Worm (Caenorhabditis elegans): Measurements from ENCODE around the gene ceh-24.

Gene ceh-24

DNA sequence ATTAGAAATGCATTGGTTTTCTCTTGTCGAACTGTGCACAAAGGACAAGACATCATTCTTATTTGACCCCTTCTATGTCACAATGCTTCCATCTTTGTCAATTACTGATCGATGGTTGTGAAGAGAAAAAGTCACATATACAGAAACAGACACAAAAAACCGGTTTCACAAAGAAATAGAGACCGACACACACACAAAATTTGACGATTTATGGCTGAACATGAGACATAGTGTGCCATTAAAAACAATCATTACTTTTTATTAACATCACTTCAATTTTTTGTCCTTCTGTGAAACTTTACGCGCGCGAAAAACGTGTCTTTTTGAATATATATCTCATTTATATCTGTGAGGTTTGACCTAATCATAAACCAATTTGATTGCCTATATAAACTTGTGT lies 22.5 kb upstream of the ceh-24 start:
- TF ChIP-seq W03F9.2 (tag; optimal IDR thresholded peaks at IDR 0.05), result no peak
- TF ChIP-seq him-1 (tag; optimal IDR thresholded peaks at IDR 0.05), result no peak
- TF ChIP-seq dao-5 (tag; optimal IDR thresholded peaks at IDR 0.05), result no peak

DNA sequence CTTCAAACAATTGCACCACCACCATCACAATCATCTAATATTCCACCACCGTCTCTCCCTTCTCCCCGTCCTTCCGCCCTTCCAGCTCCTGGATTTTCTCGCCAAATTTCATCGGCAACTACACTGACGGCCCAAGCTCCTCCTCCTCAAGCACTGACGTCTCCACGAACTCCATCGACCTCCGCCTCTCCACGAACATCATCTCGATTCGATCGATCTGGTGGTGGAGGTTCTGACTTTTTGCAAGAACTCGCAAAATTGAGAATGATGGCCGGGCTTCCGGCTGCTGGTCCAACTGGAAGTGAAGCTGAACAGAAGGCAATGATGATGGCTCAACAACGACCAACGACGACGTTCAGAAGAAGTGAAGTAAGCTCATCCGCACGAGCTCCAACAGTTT lies 19.0 kb upstream of the ceh-24 start:
- no peak for TF ChIP-seq W03F9.2 (tag; optimal IDR thresholded peaks at IDR 0.05)
- TF ChIP-seq him-1 (tag; optimal IDR thresholded peaks at IDR 0.05), result no peak
- TF ChIP-seq dao-5 (tag; optimal IDR thresholded peaks at IDR 0.05), result no peak

DNA sequence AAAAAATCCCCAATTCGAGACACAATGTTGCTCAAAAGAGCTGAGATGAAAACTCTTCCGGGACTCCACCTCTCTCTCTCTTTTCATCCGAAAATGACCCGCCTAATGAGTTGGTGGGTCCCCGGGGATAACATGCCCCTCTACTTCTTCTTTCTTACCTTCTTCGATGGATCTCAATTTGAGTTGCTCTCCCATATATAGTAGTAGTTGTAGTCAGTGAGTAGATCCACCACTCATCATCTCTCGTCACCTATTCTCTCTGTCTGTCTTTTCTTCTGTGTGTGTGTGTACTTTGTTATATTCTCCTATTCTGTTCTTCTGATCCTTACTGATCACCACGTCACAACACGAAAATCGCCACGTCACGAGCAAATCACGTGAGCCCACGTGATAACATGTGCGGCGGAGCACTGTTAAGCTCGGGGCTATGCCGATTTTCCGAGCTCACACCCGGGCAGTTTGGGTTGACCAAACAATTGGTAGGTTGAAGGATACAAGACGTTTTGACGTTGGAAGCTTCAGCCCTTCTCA lies 16.7 kb upstream of the ceh-24 start, which contains the start of gene twk-32:
TSS of gene twk-32 (plus strand) at position 396 of the 531 bp plus-strand sequence.
- no peak for TF ChIP-seq him-1 (tag; optimal IDR thresholded peaks at IDR 0.05)
- TF ChIP-seq dao-5 (tag; optimal IDR thresholded peaks at IDR 0.05), result no peak
- TF ChIP-seq W03F9.2 (tag; optimal IDR thresholded peaks at IDR 0.05), result no peak

DNA sequence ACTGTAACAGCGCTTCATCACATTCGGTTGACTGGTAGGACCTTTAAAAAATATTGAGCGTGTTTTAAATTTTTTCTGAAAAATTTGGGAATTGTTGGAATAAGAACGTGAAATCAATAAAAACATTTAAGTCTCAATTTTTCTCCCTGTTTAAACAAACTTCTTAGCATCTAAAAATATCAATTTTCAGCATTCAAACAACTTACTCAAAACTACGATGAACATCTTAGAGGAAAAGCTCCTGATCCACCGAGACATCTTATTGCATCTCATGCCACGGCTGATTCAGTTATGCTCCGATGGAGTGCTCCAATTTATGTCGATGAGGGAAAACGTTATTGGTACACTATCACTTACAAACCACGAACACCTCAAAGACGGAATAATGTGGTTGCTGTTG lies 13.8 kb upstream of the ceh-24 start:
- TF ChIP-seq W03F9.2 (tag; optimal IDR thresholded peaks at IDR 0.05) (no peak), dao-5 (tag; optimal IDR thresholded peaks at IDR 0.05) (no peak), him-1 (tag; optimal IDR thresholded peaks at IDR 0.05) (no peak)

DNA sequence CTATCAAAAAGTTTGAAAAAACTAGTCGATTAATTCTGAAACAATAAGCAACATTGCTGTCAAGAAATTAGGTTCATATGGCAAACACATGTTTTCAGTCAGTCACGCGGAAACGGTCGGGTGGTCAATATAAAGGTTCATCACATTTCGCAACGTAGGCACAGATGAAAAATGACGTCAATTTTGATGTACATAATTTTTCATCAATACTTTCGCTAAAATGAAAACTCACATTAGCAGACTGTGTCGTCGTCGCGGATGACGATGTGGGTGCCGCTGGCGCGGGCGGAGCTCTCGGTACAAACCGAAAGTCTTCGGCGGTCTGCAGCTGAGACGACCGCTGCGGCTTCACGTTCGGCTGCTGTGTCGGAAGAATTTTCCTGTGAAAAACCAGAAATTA lies 9.1 kb upstream of the ceh-24 start, which contains the start of gene swan-2:
TSS of gene swan-2 (minus strand) at position 380 of the 400 bp plus-strand sequence.
- no peak for TF ChIP-seq W03F9.2 (tag; optimal IDR thresholded peaks at IDR 0.05)
- no peak for TF ChIP-seq him-1 (tag; optimal IDR thresholded peaks at IDR 0.05)
- no peak for TF ChIP-seq dao-5 (tag; optimal IDR thresholded peaks at IDR 0.05)

DNA sequence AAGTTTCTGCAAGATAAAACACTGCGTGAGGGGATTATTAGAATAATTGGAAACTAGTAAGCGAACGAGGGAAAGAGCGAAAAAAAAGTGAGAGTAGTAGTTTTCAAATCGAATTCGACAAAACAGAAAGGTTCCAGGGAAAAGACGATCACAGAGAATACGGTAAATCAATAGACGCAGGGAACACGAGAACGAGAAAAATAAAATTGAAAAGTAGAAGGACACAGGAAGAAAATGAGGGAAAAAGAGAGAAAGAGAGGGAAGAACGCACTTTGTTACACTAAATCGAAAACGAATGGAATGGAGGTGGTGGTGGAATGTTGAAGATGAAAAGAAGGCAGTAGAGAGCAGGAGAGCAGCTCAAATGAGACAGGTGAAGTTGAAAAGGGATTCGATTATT lies 5.8 kb upstream of the ceh-24 start, which contains the start of gene swan-1:
TSS of gene swan-1 (minus strand) at position 6 of the 400 bp plus-strand sequence.
- TF ChIP-seq dao-5 (tag; optimal IDR thresholded peaks at IDR 0.05) (no peak), him-1 (tag; optimal IDR thresholded peaks at IDR 0.05) (no peak), W03F9.2 (tag; optimal IDR thresholded peaks at IDR 0.05) (no peak)

DNA sequence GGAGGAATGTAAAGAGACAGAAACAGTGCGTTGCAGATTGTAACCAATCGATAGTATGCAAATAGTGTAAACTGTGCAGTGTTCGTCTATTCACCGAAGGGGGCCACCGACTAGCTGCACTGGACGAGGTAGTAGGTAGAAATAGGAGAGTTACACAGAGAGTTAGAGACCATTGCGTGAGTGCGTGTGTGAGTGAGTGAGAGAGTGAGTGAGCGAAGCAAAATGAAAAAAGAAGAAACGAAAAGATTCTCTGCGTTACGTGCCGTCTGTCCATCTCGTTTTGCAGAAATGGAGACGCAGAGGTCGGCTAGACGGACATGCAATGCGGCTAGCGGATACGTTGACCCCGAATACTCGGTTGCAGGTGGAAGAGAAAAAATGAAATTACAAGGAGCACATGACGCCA lies 4.6 kb upstream of the ceh-24 start:
- TF ChIP-seq him-1 (tag; optimal IDR thresholded peaks at IDR 0.05) (no peak), dao-5 (tag; optimal IDR thresholded peaks at IDR 0.05) (no peak), W03F9.2 (tag; optimal IDR thresholded peaks at IDR 0.05) (no peak)

DNA sequence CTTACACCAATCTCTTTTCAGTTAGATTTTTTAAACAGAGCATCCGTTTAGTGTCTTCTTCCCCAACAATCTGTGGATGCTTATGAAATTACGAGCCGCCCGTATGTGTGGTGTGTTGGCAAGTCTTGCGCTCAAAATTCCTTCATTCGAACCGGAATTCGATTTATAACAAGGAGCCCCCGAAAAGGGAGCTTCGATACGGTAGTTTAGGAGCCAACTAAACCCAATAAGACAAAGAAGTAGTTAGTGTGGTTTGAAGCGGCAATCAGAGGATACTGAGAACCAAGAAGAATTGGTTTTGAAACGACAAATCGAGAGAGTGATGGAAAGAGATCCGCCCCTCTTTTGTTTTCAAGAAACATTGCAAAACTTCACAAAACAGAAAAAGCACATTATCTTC lies 701 bp upstream of the ceh-24 start:
- TF ChIP-seq dao-5 (tag; optimal IDR thresholded peaks at IDR 0.05), result no peak
- TF ChIP-seq W03F9.2 (tag; optimal IDR thresholded peaks at IDR 0.05), result no peak
- TF ChIP-seq him-1 (tag; optimal IDR thresholded peaks at IDR 0.05), result no peak

DNA sequence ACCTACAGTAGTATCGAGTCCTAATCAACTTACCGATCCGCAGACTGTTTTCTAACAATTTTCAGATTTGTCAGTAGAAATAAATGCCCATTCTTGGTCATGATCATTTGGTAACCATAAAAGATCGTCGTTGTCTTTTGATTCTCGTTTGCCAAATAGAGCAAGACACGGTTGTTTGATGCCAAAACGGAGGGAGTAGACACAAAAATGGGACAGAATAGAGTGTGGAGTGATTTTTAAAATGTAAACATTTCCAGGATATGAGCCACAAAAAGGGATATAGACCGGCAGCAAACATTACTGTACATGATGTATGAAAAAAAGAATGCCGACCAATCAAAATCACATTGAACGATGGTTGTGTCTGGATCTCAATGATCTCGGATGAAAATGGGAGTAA lies 3.8 kb downstream of the ceh-24 start, which contains the start of gene F55B12.2:
TSS of gene F55B12.2 (minus strand) at position 101 of the 400 bp plus-strand sequence.
- TF ChIP-seq him-1 (tag; optimal IDR thresholded peaks at IDR 0.05) (no peak), dao-5 (tag; optimal IDR thresholded peaks at IDR 0.05) (no peak), W03F9.2 (tag; optimal IDR thresholded peaks at IDR 0.05) (no peak)

DNA sequence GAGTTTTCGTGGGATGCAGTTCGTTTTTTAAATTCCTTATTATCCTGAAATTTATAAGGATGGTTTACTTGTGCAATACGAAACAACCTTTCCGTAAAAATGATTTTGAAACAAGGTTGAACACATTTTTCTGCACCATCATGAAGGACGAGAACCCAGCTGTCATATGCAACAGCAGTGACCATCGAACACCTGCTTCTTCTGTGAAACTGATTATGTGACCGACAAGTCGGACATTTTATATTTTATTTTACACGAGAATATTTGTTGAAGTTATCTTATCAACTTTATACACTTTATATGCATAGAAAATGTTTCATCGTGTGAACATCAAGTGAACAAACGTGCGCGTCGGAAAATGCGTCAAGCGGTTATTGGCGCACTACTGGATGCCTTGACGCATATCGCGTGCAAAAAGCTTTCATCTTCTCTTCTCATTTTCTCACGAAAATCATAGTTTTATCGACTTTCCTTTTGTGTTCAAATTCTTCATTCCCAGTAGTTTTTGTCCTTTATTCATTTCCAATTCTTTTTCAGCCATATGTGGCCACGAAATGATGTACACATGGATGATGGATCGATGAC lies 5.9 kb downstream of the ceh-24 start, which contains the start of gene sel-10:
TSS of gene sel-10 (plus strand) at position 538 of the 585 bp plus-strand sequence.
- TF ChIP-seq dao-5 (tag; optimal IDR thresholded peaks at IDR 0.05) (no peak), W03F9.2 (tag; optimal IDR thresholded peaks at IDR 0.05) (peak; percentile 44), him-1 (tag; optimal IDR thresholded peaks at IDR 0.05) (no peak)

DNA sequence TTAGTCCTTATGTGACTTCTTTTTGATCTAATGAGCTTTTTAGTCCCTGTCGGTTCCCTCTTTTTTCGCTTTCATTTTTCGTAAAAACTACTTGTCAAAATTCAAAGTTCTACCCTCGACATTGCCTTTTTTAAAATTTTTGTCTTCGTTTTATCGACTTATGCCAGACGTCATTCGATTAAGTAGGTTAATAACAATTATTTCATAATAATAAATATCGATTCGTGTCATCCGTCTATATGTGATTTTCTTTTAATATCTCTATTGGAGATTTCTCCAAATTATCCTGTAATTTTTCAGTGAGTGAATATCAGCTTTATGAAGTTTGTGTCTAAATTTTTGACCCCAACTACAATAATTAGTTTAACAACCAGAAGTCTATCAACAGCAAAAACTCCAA lies 9.7 kb downstream of the ceh-24 start, which contains the start of gene hpo-31:
TSS of gene hpo-31 (plus strand) at position 301 of the 400 bp plus-strand sequence.
- TF ChIP-seq dao-5 (tag; optimal IDR thresholded peaks at IDR 0.05) (no peak), him-1 (tag; optimal IDR thresholded peaks at IDR 0.05) (no peak), W03F9.2 (tag; optimal IDR thresholded peaks at IDR 0.05) (no peak)

DNA sequence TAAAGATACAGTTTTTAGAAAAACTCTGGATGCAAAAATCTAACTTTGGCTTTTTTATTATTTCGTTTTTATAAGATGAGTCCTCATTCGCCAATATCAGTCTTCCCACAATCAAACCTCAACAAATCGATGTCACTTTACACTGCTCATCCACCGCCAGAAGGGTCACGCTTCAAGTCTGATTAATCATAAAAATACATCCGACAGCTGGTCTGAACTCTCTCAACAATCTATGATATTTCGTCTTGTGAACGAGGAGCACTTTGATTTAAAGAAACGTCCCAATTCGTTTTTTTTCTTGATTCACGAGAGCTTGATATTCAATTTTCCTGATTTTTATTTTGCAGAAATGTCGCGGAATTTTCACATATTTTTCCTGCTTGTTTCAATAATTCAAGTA lies 14.9 kb downstream of the ceh-24 start, which contains the start of gene nrf-5:
TSS of gene nrf-5 (plus strand) at position 348 of the 400 bp plus-strand sequence.
- TF ChIP-seq him-1 (tag; optimal IDR thresholded peaks at IDR 0.05) (no peak), W03F9.2 (tag; optimal IDR thresholded peaks at IDR 0.05) (no peak), dao-5 (tag; optimal IDR thresholded peaks at IDR 0.05) (no peak)

DNA sequence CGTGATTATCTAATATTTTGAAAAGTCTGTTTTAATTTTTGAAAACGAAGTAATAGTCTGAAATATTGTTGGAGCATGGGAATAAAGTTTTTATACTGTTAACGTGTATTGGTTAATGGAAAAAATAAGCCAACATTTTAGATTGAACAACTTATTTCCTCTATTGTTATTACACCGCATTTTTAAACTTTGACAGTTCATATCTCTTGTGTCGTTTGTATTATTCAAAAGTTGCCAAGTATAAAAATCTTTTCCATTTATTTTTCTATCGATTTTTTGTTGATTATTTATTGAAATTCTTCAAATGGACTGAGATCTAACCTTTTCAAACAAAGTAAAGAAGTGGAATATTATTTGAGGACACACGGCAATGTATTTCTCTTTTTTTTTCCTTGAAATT lies 17.8 kb downstream of the ceh-24 start, which contains the start of gene str-165:
TSS of gene str-165 (plus strand) at position 301 of the 400 bp plus-strand sequence.
- no peak for TF ChIP-seq him-1 (tag; optimal IDR thresholded peaks at IDR 0.05)
- no peak for TF ChIP-seq W03F9.2 (tag; optimal IDR thresholded peaks at IDR 0.05)
- TF ChIP-seq dao-5 (tag; optimal IDR thresholded peaks at IDR 0.05), result no peak

DNA sequence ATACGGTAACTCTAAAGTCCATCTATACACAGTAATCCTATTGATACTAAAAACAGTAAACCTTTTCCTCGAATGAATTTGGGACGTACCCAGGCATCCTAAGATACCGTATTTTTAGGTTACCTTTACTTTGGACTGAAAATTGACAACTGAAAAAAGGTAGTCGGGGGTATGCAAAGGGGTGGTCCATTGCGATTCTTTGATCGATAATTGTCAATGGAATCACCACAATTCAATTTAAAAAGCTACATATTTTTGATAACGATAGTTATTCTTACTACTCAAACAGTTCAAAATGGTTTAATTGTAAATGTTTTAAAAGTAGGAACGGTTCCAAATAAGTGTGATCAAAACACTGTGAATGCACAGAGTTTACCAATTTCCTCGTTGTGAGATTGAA lies 20.9 kb downstream of the ceh-24 start, which contains the start of gene srx-129:
TSS of gene srx-129 (plus strand) at position 301 of the 400 bp plus-strand sequence.
- TF ChIP-seq W03F9.2 (tag; optimal IDR thresholded peaks at IDR 0.05), result no peak
- no peak for TF ChIP-seq him-1 (tag; optimal IDR thresholded peaks at IDR 0.05)
- TF ChIP-seq dao-5 (tag; optimal IDR thresholded peaks at IDR 0.05), result no peak
